Worm (Caenorhabditis elegans): ENCODE measurements around the gene srg-65.

DNA sequence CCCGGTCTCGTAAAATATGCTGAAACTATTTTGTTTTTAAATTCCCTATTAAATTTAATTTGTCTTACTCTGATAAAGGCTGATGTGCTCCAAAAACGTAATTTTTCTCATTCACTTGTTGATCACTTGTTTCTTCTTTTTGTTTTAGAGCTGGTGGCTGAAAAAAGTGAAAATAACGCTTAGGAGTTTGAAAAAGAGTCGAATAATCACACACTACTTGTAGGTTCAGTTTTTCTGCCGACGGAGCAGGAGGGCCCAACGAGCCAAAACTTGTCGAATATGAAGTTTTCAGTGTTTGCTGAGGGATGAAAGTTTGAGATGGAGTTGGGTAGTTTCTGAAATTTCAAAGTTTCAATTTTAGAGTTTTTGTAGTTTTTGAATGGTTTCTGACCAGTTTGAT is 2.4 kb upstream of the srg-65 start:
- no peak for TF ChIP-seq skn-1 (tag; optimal IDR thresholded peaks at IDR 0.05)
- no peak for TF ChIP-seq lsy-2 (tag; optimal IDR thresholded peaks at IDR 0.05)
- no peak for TF ChIP-seq C34F6.9 (tag; optimal IDR thresholded peaks at IDR 0.05)
- no peak for TF ChIP-seq nhr-23 (tag; optimal IDR thresholded peaks at IDR 0.05)
- no peak for TF ChIP-seq R02D3.7 (tag; optimal IDR thresholded peaks at IDR 0.05)
- TF ChIP-seq nhr-237 (tag; optimal IDR thresholded peaks at IDR 0.05): no peak
- TF ChIP-seq nhr-10 (tag; optimal IDR thresholded peaks at IDR 0.05): no peak
- TF ChIP-seq lin-13 (GFP tag; optimal IDR thresholded peaks at IDR 0.05): no peak
- TF ChIP-seq ama-1 (optimal IDR thresholded peaks at IDR 0.05): no peak
- TF ChIP-seq unc-62 (GFP tag; optimal IDR thresholded peaks at IDR 0.05): no peak
- TF ChIP-seq snpc-4 (tag; optimal IDR thresholded peaks at IDR 0.05): no peak
